Worm (Caenorhabditis elegans): ENCODE data around the gene slc-17.2.

The slc-17.2 gene

ce11 chrIII:9366376-9366775, 23.5 kb downstream of the slc-17.2 start:
- TF ChIP-seq B0336.3 (GFP tag; IDR thresholded peaks at IDR 0.05) (no peak), attf-6 (GFP tag; IDR thresholded peaks at IDR 0.05) (no peak), madf-6 (GFP tag; IDR thresholded peaks at IDR 0.05) (no peak), Y53G8AR.9 (GFP tag; conservative IDR thresholded peaks at IDR 0.05) (no peak), ztf-22 (GFP tag; optimal IDR thresholded peaks at IDR 0.05) (no peak), hmg-1.2 (GFP tag; IDR thresholded peaks at IDR 0.05) (no peak), dpff-1 (tag; optimal IDR thresholded peaks at IDR 0.05) (no peak), let-607 (tag; optimal IDR thresholded peaks at IDR 0.05) (no peak), zim-3 (tag; optimal IDR thresholded peaks at IDR 0.05) (no peak), nhr-80 (tag; optimal IDR thresholded peaks at IDR 0.05) (no peak), mxl-1 (tag; optimal IDR thresholded peaks at IDR 0.05) (no peak)

DNA sequence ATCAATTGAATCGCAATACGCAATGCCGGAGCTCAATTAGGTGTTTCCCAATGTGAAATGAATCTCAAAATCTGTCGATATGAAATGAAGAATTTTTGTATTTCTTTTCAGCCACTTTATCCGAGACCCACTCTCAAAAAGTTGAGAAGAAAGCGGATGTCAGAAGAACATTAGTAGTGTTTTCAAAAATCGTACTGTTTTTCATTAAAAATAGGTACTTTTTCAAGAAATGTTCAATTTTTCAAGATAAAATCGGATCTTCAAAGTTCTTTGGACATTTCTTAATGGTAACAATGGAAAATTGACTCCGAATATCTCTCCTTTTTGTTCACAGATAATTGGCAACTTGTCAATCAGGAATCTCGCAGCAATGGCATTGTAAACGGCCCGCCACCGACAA, 28.7 kb downstream of the slc-17.2 start, which contains the start of gene flp-25:
Gene flp-25, plus strand, starts transcription at position 301 of the 400 bp plus-strand sequence.
- TF ChIP-seq nhr-27 (tag; optimal IDR thresholded peaks at IDR 0.05): no peak
- no peak for TF ChIP-seq ceh-40 (GFP tag; IDR thresholded peaks at IDR 0.05)
- TF ChIP-seq F52B5.7 (tag; optimal IDR thresholded peaks at IDR 0.05): no peak

- TF ChIP-seq C06A6.2 (GFP tag; conservative IDR thresholded peaks at IDR 0.05) (no peak), madf-8 (GFP tag; conservative IDR thresholded peaks at IDR 0.05) (no peak), dox-1 (GFP tag; IDR thresholded peaks at IDR 0.05) (no peak), Y67H2A.10 (GFP tag; conservative IDR thresholded peaks at IDR 0.05) (no peak), let-607 (tag; optimal IDR thresholded peaks at IDR 0.05) (no peak), F23B12.7 (tag; optimal IDR thresholded peaks at IDR 0.05; ENCODE audit: insufficient read depth) (no peak), lsl-1 (GFP tag; optimal IDR thresholded peaks at IDR 0.05) (no peak)
These were observed 30.8 kb downstream of the slc-17.2 start, which contains the start of gene K04H4.5 for ce11 chrIII:9359060-9359459. Gene K04H4.5, plus strand, starts transcription at chrIII:9359360.

DNA sequence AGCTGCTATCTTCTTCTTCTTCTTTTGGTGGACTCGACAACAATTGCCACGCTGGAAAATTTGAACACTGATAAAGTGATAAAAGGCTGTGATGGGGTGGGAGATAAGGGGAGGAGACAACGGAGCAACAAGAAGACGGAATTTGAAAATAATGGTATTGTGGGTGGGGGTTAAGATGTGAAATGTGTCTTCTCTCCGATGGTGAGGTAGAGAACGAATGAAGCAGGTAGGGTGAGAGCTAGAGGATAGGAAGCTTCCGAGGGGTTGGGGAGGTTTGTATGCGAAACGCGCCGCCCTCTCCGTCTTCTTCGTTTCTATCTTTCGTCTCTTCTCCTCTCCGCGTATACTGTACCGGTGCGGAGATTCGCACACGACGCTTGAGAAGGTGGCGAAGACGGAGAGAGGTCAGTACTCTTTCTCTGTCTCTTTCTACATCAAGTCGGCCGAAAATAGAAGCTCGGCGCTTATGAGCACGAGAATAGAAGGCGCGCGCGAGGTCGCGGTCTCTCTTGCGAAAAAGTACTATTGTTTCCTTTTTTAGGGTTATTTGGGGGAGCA, 34.4 kb downstream of the slc-17.2 start, which contains the start of gene chtb-1:
Gene chtb-1, minus strand, starts transcription at position 51 of the 558 bp plus-strand sequence.
- TF ChIP-seq hmg-1.2 (GFP tag; IDR thresholded peaks at IDR 0.05) (no peak), unc-62 (GFP tag; optimal IDR thresholded peaks at IDR 0.05) (no peak), D2030.7 (GFP tag; IDR thresholded peaks at IDR 0.05) (no peak), snpc-3.4 (tag; optimal IDR thresholded peaks at IDR 0.05) (no peak), mxl-1 (tag; optimal IDR thresholded peaks at IDR 0.05) (no peak), tbx-9 (tag; optimal IDR thresholded peaks at IDR 0.05; ENCODE audit: borderline replicate concordance) (no peak), zfh-2 (GFP tag; conservative IDR thresholded peaks at IDR 0.05) (peak; percentile 61; the same call in 1 of the 2 replicates), gei-17 (GFP tag; optimal IDR thresholded peaks at IDR 0.05) (no peak), ztf-28 (GFP tag; IDR thresholded peaks at IDR 0.05) (0 out of 2 replicates have a peak, but pooled peaks have one; percentile 5)

DNA sequence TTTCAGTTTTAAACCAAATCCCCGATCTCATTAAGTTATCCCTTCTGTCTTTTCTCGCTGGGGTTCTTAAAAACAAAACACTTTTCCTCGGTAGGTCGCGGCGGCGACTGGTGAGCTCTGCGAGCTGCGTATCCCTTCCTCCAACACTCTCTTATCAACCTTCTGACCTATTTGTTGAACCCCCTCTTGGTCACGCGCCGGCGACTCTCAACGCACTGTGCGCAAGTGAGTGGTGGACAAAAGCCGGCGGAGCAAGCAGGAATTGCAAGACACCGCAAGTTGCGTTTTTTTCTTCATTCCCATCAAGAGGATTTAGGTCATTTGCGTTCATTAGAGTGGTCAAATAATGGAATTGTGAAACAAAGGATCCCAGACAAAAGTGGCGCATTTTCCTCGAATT, 36.1 kb downstream of the slc-17.2 start:
- TF ChIP-seq zfh-2 (GFP tag; conservative IDR thresholded peaks at IDR 0.05) (peak; percentile 71), hmg-1.2 (GFP tag; IDR thresholded peaks at IDR 0.05) (peak; percentile 46; the same call in 1 of the 2 replicates), athp-1 (tag; optimal IDR thresholded peaks at IDR 0.05) (no peak)

DNA sequence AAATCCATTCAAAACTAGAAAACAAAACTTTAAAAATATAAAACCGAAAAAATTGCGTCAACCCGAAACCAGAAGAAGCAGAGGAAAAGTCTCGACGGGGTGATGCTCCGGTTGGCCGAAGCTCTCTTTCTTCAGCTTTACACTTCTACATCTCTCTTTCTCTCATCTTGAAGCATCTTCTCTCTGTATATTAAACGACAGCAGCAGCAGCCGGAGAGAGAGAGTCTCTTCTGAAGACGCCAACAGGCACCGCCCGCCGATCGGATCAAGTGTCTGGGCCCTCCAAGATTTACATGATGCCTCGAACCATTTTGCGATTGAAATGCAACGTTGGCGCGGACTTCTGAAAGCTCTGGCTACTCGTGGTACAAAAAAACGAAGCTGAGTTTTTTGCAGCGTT, 43.2 kb downstream of the slc-17.2 start:
- no peak for TF ChIP-seq die-1 (tag; optimal IDR thresholded peaks at IDR 0.05)
- 0 out of 2 replicates have a peak, but pooled peaks have one; percentile 48 for TF ChIP-seq zfh-2 (GFP tag; conservative IDR thresholded peaks at IDR 0.05)

Measured in whole organism, young adult.